Worm (Caenorhabditis elegans) whole organism, L1 larva: ENCODE data around the gene F47G9.4.

Experiments used
- C16A3.4 ChIP-seq: fragments of 150-350 bp; optimal IDR thresholded peaks from 2 replicates; lab custom pipeline; 2014; ENCODE audit warnings: missing biosample characterization, missing genetic modification characterization
- C34B4.2 ChIP-seq: sonication (generic microtip); optimal IDR thresholded peaks from 2 replicates; lab custom pipeline; 2017; ENCODE audit warnings: mild to moderate bottlenecking, missing genetic modification characterization, missing compliant biosample characterization
- Y116A8C.19 ChIP-seq: sonication (generic microtip); optimal IDR thresholded peaks from 2 replicates; lab custom pipeline; 2016; ENCODE audit warnings: missing compliant biosample characterization, missing genetic modification characterization, borderline replicate concordance
- aha-1 ChIP-seq: fragments of 150-350 bp; optimal IDR thresholded peaks from 2 replicates; lab custom pipeline; 2014; ENCODE audit warnings: missing biosample characterization, missing genetic modification characterization
- alr-1 ChIP-seq: fragments of 200-800 bp; sonication (Bioruptor generic); optimal IDR thresholded peaks from 2 replicates; lab custom pipeline; 2018; ENCODE audit warnings: borderline replicate concordance, mild to moderate bottlenecking, missing genetic modification characterization, missing compliant biosample characterization
- aly-2 ChIP-seq: fragments of 150-350 bp; optimal IDR thresholded peaks from 2 replicates; lab custom pipeline; 2014; ENCODE audit warnings: missing biosample characterization, missing genetic modification characterization
- blmp-1 ChIP-seq: fragments of 150-350 bp; optimal IDR thresholded peaks from 2 replicates; lab custom pipeline; 2014; ENCODE audit warnings: missing biosample characterization, missing genetic modification characterization
- ceh-8 ChIP-seq: fragments of 200-800 bp; sonication (Bioruptor generic); optimal IDR thresholded peaks from 2 replicates; lab custom pipeline; 2018; ENCODE audit warnings: mild to moderate bottlenecking, missing genetic modification characterization, moderate library complexity, missing compliant biosample characterization
- ceh-90 ChIP-seq: sonication (generic microtip); optimal IDR thresholded peaks from 2 replicates; lab custom pipeline; 2016; ENCODE audit warnings: missing genetic modification characterization, missing compliant biosample characterization
- ces-1 ChIP-seq: fragments of 150-350 bp; optimal IDR thresholded peaks from 2 replicates; lab custom pipeline; 2014; ENCODE audit warnings: missing biosample characterization, missing genetic modification reagents, missing genetic modification characterization
- dpl-1 ChIP-seq, 3 experiments: fragments of 150-350 bp in 2 of 3; sonication (generic microtip) in 1 of 3; optimal IDR thresholded peaks; 2 replicates each; lab custom pipeline; 2014 to 2017; ENCODE audit warnings: missing biosample characterization in 3 of 3, missing genetic modification characterization in 3 of 3, missing genetic modification reagents in 3 of 3
- egl-13 ChIP-seq: sonication (generic microtip); optimal IDR thresholded peaks from 2 replicates; lab custom pipeline; 2016; ENCODE audit warnings: missing genotype, missing genetic modification reagents, missing genetic modification characterization, missing compliant biosample characterization
- elt-3 ChIP-seq, 6 experiments: fragments of 150-350 bp in 1 of 6; sonication (generic microtip); optimal IDR thresholded peaks; 2 replicates each; lab custom pipeline; 2017 to 2018; ENCODE audit warnings: missing biosample characterization in 6 of 6, missing genetic modification characterization in 6 of 6, inconsistent platforms in 1 of 6
- ets-5 ChIP-seq: fragments of 200-800 bp; sonication (Bioruptor generic); IDR thresholded peaks from 2 replicates; pipeline ENCODE4 v1.3.6; 2022; ENCODE audit warnings: missing genetic modification characterization, missing compliant biosample characterization
- fkh-10 ChIP-seq: sonication (generic microtip); optimal IDR thresholded peaks from 2 replicates; lab custom pipeline; 2017; ENCODE audit warnings: missing biosample characterization, missing genetic modification reagents, missing genetic modification characterization
- fkh-4 ChIP-seq: sonication (generic microtip); optimal IDR thresholded peaks from 2 replicates; lab custom pipeline; 2016; ENCODE audit warnings: missing compliant biosample characterization, missing genetic modification characterization, borderline replicate concordance
- fkh-8 ChIP-seq: sonication (generic microtip); optimal IDR thresholded peaks from 2 replicates; lab custom pipeline; 2016; ENCODE audit warnings: mild to moderate bottlenecking, missing genetic modification characterization, missing compliant biosample characterization
- fos-1 ChIP-seq: fragments of 150-350 bp; optimal IDR thresholded peaks from 2 replicates; lab custom pipeline; 2014; ENCODE audit warnings: missing biosample characterization, missing genetic modification characterization
- grh-1 ChIP-seq: fragments of 200-800 bp; sonication (Bioruptor generic); IDR thresholded peaks from 2 replicates; pipeline ENCODE4 v1.3.6; 2022; ENCODE audit warnings: missing genetic modification reagents, missing genetic modification characterization, missing compliant biosample characterization
- hlh-4 ChIP-seq: sonication (generic microtip); optimal IDR thresholded peaks from 2 replicates; lab custom pipeline; 2016; ENCODE audit warnings: mild to moderate bottlenecking, missing genetic modification characterization, missing compliant biosample characterization
- hpl-2 ChIP-seq: fragments of 150-350 bp; optimal IDR thresholded peaks from 2 replicates; lab custom pipeline; 2014; ENCODE audit warnings: missing biosample characterization, missing genetic modification reagents, missing genetic modification characterization
- isw-1 ChIP-seq: fragments of 200-800 bp; sonication (Bioruptor generic); IDR thresholded peaks from 2 replicates; pipeline ENCODE4 v1.3.6; 2022; ENCODE audit warnings: missing genetic modification characterization, missing compliant biosample characterization
- lin-13 ChIP-seq: fragments of 150-350 bp; optimal IDR thresholded peaks from 2 replicates; lab custom pipeline; 2014; ENCODE audit warnings: missing biosample characterization, missing genetic modification reagents, missing genetic modification characterization
- lsy-2 ChIP-seq, 2 experiments: fragments of 150-350 bp; optimal IDR thresholded peaks; 2 replicates each; lab custom pipeline; 2014; ENCODE audit warnings: missing biosample characterization in 2 of 2, missing genetic modification characterization in 2 of 2
- mab-9 ChIP-seq: fragments of 200-800 bp; sonication (Bioruptor generic); IDR thresholded peaks from 2 replicates; pipeline ENCODE4 v1.3.6; 2022; ENCODE audit warnings: missing genetic modification reagents, missing genetic modification characterization, missing compliant biosample characterization
- mdl-1 ChIP-seq, 2 experiments: fragments of 150-350 bp; optimal IDR thresholded peaks; 2 replicates each; lab custom pipeline; 2014 to 2017; ENCODE audit warnings: missing biosample characterization in 2 of 2, missing genetic modification characterization in 2 of 2, inconsistent platforms in 1 of 2
- mep-1 ChIP-seq: fragments of 150-350 bp; optimal IDR thresholded peaks from 2 replicates; lab custom pipeline; 2014; ENCODE audit warnings: missing biosample characterization, missing genetic modification characterization
- nhr-19 ChIP-seq: fragments of 200-800 bp; sonication (Bioruptor generic); conservative IDR thresholded peaks from 2 replicates; pipeline ENCODE4 v1.3.6; 2022; ENCODE audit warnings: missing genetic modification characterization, missing compliant biosample characterization
- nhr-20 ChIP-seq: sonication (generic microtip); optimal IDR thresholded peaks from 2 replicates; lab custom pipeline; 2016; ENCODE audit warnings: mild to moderate bottlenecking, missing genetic modification characterization, missing compliant biosample characterization
- nhr-237 ChIP-seq: fragments of 150-350 bp; optimal IDR thresholded peaks from 2 replicates; lab custom pipeline; 2014; ENCODE audit warnings: missing biosample characterization, missing genetic modification characterization
- nhr-28 ChIP-seq: fragments of 150-350 bp; optimal IDR thresholded peaks from 2 replicates; lab custom pipeline; 2014; ENCODE audit warnings: missing biosample characterization, missing genetic modification characterization
- nhr-71 ChIP-seq: sonication (generic microtip); optimal IDR thresholded peaks from 2 replicates; lab custom pipeline; 2016; ENCODE audit warnings: mild to moderate bottlenecking, missing genetic modification characterization, moderate library complexity, missing compliant biosample characterization
- nhr-84 ChIP-seq: sonication (generic microtip); optimal IDR thresholded peaks from 2 replicates; lab custom pipeline; 2017; ENCODE audit warnings: missing biosample characterization, missing genetic modification characterization
- nhr-90 ChIP-seq: sonication (generic microtip); optimal IDR thresholded peaks from 2 replicates; lab custom pipeline; 2016; ENCODE audit warnings: mild to moderate bottlenecking, missing genetic modification characterization, missing compliant biosample characterization; ENCODE audit not compliant: poor library complexity
- snpc-4 ChIP-seq: fragments of 150-350 bp; optimal IDR thresholded peaks from 2 replicates; lab custom pipeline; 2014; ENCODE audit warnings: missing biosample characterization, missing genetic modification characterization
- snu-23 ChIP-seq: sonication (generic microtip); optimal IDR thresholded peaks from 2 replicates; lab custom pipeline; 2016; ENCODE audit warnings: missing genetic modification characterization, missing compliant biosample characterization
- sup-37 ChIP-seq: fragments of 200-800 bp; sonication (Bioruptor generic); optimal IDR thresholded peaks from 2 replicates; lab custom pipeline; 2018; ENCODE audit warnings: mild to moderate bottlenecking, missing genetic modification characterization, missing compliant biosample characterization
- swsn-7 ChIP-seq: sonication (generic microtip); optimal IDR thresholded peaks from 2 replicates; lab custom pipeline; 2016; ENCODE audit warnings: missing genetic modification characterization, missing compliant biosample characterization
- unc-30 ChIP-seq: sonication (generic microtip); optimal IDR thresholded peaks from 2 replicates; lab custom pipeline; 2017; ENCODE audit warnings: missing biosample characterization, missing genetic modification characterization
- unc-62 ChIP-seq: fragments of 150-350 bp; optimal IDR thresholded peaks from 2 replicates; lab custom pipeline; 2014; ENCODE audit warnings: missing biosample characterization, missing genetic modification reagents, missing genetic modification characterization
- xbp-1 ChIP-seq: sonication (generic microtip); optimal IDR thresholded peaks from 2 replicates; lab custom pipeline; 2016; ENCODE audit warnings: missing genetic modification characterization, missing compliant biosample characterization
- zip-4 ChIP-seq: fragments of 200-800 bp; sonication (Bioruptor generic); optimal IDR thresholded peaks from 2 replicates; lab custom pipeline; 2018; ENCODE audit warnings: mild to moderate bottlenecking, missing genetic modification characterization, moderate library complexity, missing compliant biosample characterization

F47G9.4 gene

DNA sequence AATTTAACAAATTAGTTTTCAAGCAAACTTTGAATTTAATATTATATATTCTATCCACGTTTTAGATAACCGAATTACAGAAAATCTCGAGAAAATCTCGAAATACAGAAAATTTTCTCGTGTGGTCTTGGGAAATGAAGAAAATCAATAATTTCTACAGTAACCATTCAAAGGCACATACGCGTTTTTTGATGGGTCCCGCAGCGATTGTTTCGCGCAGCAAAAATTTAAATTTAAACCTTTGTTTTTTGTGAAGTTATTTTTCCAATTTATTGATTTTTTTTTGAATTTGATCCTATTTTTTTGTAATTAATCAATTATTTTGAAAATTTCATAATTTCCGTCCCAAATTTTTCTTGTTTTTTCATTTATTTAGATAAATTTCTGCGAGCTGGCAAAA, 42.1 kb downstream of the F47G9.4 start:
- no peak for TF ChIP-seq sup-37 (GFP tag; lab: Kevin White, UChicago)
- TF ChIP-seq C34B4.2, result no peak
- TF ChIP-seq nhr-90 (tag; lab: Kevin White, UChicago), result no peak
- TF ChIP-seq fos-1 (tag; lab: Kevin White, UChicago), result no peak
- TF ChIP-seq isw-1 (GFP tag; lab: Robert Waterston, UW), result no peak
- no peak for TF ChIP-seq nhr-19 (GFP tag; lab: Robert Waterston, UW)
- TF ChIP-seq snu-23, result no peak
- no peak for TF ChIP-seq blmp-1 (tag; lab: Kevin White, UChicago)
- no peak for TF ChIP-seq ceh-90 (tag; lab: Kevin White, UChicago)
- TF ChIP-seq fkh-10, result no peak
- TF ChIP-seq lsy-2 (tag; optimal IDR thresholded peaks at IDR 0.05; lab: Kevin White, UChicago), result no peak
- TF ChIP-seq fkh-8, result no peak
- no peak for TF ChIP-seq fkh-4 (tag; lab: Kevin White, UChicago)
- no peak for TF ChIP-seq mdl-1 (tag; optimal IDR thresholded peaks at IDR 0.05; lab: Kevin White, UChicago)
- TF ChIP-seq aly-2 (tag; lab: Kevin White, UChicago), result no peak
- TF ChIP-seq C16A3.4 (tag; lab: Kevin White, UChicago), result no peak
- no peak for TF ChIP-seq grh-1
- TF ChIP-seq hlh-4 (tag; lab: Kevin White, UChicago), result no peak
- TF ChIP-seq, all 84 proteins: peak for 0

DNA sequence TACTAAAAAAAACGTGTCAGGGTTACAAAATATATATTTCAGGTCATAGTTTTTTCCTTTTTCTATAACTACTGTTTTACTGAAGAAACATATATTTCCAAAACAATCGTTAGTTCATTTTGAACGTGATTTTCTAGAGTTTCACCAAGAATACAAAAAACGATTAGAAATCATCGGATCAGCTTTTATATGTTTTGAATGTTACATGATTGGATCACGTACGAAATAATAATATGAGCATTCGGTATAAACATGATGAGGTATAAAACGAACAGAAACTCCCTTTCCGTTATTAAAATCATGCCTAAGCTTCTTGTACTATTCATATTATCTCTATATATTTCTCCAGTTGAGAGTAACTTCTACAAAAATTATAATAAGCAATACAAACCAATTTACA, 48.8 kb downstream of the F47G9.4 start, which contains the start of gene clec-223:
TSS of gene clec-223 (plus strand) at position 301 of the 400 bp plus-strand sequence.
- TF ChIP-seq ceh-8 (GFP tag; lab: Kevin White, UChicago) (no peak), sup-37 (GFP tag; lab: Kevin White, UChicago) (no peak), dpl-1 (GFP tag; optimal IDR thresholded peaks at IDR 0.05; lab: Kevin White, UChicago) (no peak), Y116A8C.19 (no peak), aha-1 (no peak), zip-4 (GFP tag; lab: Kevin White, UChicago) (no peak), nhr-28 (tag; lab: Kevin White, UChicago) (no peak), xbp-1 (tag; lab: Kevin White, UChicago) (no peak)

DNA sequence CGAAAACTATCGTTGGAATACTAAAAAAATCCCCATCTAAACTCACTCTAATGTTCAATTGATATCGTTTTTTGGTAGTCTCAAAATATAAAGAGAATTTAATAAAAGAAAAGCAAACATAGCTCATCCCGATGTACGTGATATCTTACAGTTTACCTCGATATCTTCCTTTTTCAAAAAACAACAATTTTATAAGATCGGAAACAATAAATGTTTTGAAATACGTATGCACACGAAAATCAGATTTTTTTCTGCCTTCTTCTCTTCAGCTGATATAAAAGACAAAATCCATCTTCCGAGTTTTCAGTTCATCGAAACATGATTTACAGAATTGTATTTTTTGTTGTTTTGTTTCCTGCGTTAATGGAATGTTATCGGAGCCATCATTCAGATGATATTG, 50.6 kb downstream of the F47G9.4 start, which contains the start of gene clec-222:
TSS of gene clec-222 (plus strand) at position 301 of the 400 bp plus-strand sequence.
- TF ChIP-seq nhr-237, result no peak
- TF ChIP-seq grh-1, result no peak
- no peak for TF ChIP-seq unc-62
- TF ChIP-seq snpc-4, result no peak
- TF ChIP-seq unc-30 (tag; lab: Kevin White, UChicago), result no peak
- no peak for TF ChIP-seq mab-9 (GFP tag; lab: Robert Waterston, UW)
- no peak for TF ChIP-seq lin-13 (GFP tag; lab: Kevin White, UChicago)
- no peak for TF ChIP-seq ces-1 (GFP tag; lab: Kevin White, UChicago)
- TF ChIP-seq hpl-2 (GFP tag; lab: Kevin White, UChicago), result no peak
- no peak for TF ChIP-seq alr-1 (tag; lab: Kevin White, UChicago)
- no peak for TF ChIP-seq ets-5 (GFP tag; lab: Robert Waterston, UW)

DNA sequence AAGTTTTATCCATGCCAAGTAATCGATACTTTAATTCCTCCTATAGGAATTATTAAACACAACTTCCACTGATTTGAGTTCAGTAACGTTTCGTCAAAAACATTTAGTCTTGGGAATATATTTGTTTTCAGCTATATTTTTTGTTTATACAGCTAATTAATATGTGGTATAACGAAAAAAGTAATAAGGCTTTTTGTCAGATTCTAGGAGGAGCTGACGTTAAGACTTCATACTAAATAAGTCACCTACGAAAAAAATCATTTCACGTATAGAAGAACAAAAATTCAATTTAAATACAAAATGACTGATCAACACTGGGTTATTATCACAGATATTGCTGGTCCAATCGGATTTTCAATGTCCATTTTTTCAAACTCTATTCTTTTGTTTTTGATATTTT, 52.8 kb downstream of the F47G9.4 start, which contains the start of gene str-115:
TSS of gene str-115 (plus strand) at position 301 of the 400 bp plus-strand sequence.
- no peak for TF ChIP-seq nhr-71 (tag; lab: Kevin White, UChicago)
- no peak for TF ChIP-seq nhr-19 (GFP tag; lab: Robert Waterston, UW)
- no peak for TF ChIP-seq dpl-1 (GFP tag; optimal IDR thresholded peaks at IDR 0.05; lab: Kevin White, UChicago)
- TF ChIP-seq egl-13 (tag; lab: Kevin White, UChicago), result no peak
- TF ChIP-seq aha-1, result no peak
- no peak for TF ChIP-seq isw-1 (GFP tag; lab: Robert Waterston, UW)
- TF ChIP-seq nhr-84 (tag; lab: Kevin White, UChicago), result no peak
- no peak for TF ChIP-seq mep-1 (tag; lab: Kevin White, UChicago)
- no peak for TF ChIP-seq swsn-7 (tag; lab: Kevin White, UChicago)
- TF ChIP-seq nhr-20 (tag; lab: Kevin White, UChicago), result no peak
- TF ChIP-seq mdl-1 (tag; optimal IDR thresholded peaks at IDR 0.05; lab: Kevin White, UChicago), result no peak
- no peak for TF ChIP-seq sup-37 (GFP tag; lab: Kevin White, UChicago)
- no peak for TF ChIP-seq alr-1 (tag; lab: Kevin White, UChicago)
- no peak for TF ChIP-seq xbp-1 (tag; lab: Kevin White, UChicago)
- TF ChIP-seq elt-3 (tag; optimal IDR thresholded peaks at IDR 0.05; lab: Kevin White, UChicago), result no peak
